Worm (Caenorhabditis elegans): ENCODE data around the gene C07G3.15.

DNA sequence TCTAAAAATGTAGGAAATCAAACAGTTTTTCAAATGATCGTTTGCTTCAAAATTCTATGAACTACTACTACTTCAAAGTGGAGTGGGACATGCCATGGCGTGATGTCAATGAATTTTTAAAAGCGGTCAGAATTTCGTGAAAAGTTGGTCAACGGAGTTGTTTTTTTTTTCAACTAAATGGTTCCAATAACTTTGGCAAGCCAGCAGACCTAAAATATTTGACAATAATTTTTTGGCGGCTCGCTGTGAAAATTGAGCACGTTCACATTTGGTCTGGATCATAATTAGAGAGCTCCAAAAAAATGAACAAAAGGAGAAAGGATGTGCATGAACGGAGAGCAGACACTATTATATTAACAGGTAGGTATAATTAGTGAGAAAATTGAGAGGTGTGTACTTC, 46.4 kb downstream of the C07G3.15 start:
- TF ChIP-seq alr-1 (tag; optimal IDR thresholded peaks at IDR 0.05) (no peak), nhr-12 (tag; optimal IDR thresholded peaks at IDR 0.05) (no peak), snpc-4 (tag; optimal IDR thresholded peaks at IDR 0.05) (no peak), nhr-23 (tag; optimal IDR thresholded peaks at IDR 0.05) (no peak), elt-3 (tag; optimal IDR thresholded peaks at IDR 0.05) (no peak), unc-39 (tag; optimal IDR thresholded peaks at IDR 0.05) (no peak), gmeb-1 (tag; optimal IDR thresholded peaks at IDR 0.05) (no peak), unc-62 (GFP tag; optimal IDR thresholded peaks at IDR 0.05) (no peak), nhr-25 (tag; optimal IDR thresholded peaks at IDR 0.05) (no peak), fos-1 (tag; optimal IDR thresholded peaks at IDR 0.05) (no peak), unc-55 (GFP tag; optimal IDR thresholded peaks at IDR 0.05) (no peak), blmp-1 (tag; optimal IDR thresholded peaks at IDR 0.05; ENCODE audit: insufficient read depth) (no peak)
